Fruit fly (Drosophila melanogaster) whole organism, embryonic: ENCODE data around the gene nonC.
A peak's percentile ranks its signal among the peaks of the same experiment; 100 is the strongest.

ENCODE experiments used
- Adf1 ChIP-seq: fragments of 200-800 bp; sonication (Bioruptor generic); IDR thresholded peaks from 2 replicates; pipeline ENCODE4 v1.3.6; 2022; ENCODE audit warnings: missing biosample characterization, missing genetic modification characterization
- Asciz ChIP-seq: fragments of 200-800 bp; sonication (Bioruptor generic); optimal IDR thresholded peaks from 2 replicates; lab custom pipeline; 2017; ENCODE audit warnings: missing biosample characterization, mild to moderate bottlenecking, missing genetic modification characterization, missing genetic modification reagents
- Atf-2 ChIP-seq: fragments of 200-800 bp; sonication (Bioruptor generic); optimal IDR thresholded peaks from 2 replicates; lab custom pipeline; 2016; ENCODE audit warnings: missing biosample characterization, missing genetic modification characterization
- Atf6 ChIP-seq: fragments of 200-800 bp; sonication (Bioruptor generic); IDR thresholded peaks from 2 replicates; pipeline ENCODE4 v1.3.6; 2022; ENCODE audit warnings: missing biosample characterization, missing genetic modification characterization
- BEAF-32 ChIP-seq: fragments of 200-800 bp; sonication (Bioruptor generic); optimal IDR thresholded peaks from 3 replicates; lab custom pipeline; 2017; ENCODE audit warnings: missing biosample characterization, missing genetic modification characterization, mild to moderate bottlenecking, moderate library complexity, missing genetic modification reagents
- CG10209 ChIP-seq: fragments of 200-800 bp; sonication (Bioruptor generic); optimal IDR thresholded peaks from 3 replicates; lab custom pipeline; 2017; ENCODE audit warnings: missing biosample characterization, mild to moderate bottlenecking, missing genetic modification characterization, missing genetic modification reagents
- CG10543 ChIP-seq: fragments of 200-800 bp; sonication (Bioruptor generic); optimal IDR thresholded peaks from 3 replicates; lab custom pipeline; 2017; ENCODE audit warnings: missing biosample characterization, mild to moderate bottlenecking, missing genetic modification characterization, moderate library complexity
- CG11456 ChIP-seq: fragments of 200-800 bp; sonication (Bioruptor generic); IDR thresholded peaks from 3 replicates; pipeline ENCODE4 v1.3.6; 2022; ENCODE audit warnings: missing biosample characterization, missing genetic modification characterization
- CG11696 ChIP-seq: fragments of 200-800 bp; sonication (Bioruptor generic); IDR thresholded peaks from 2 replicates; pipeline ENCODE4 v1.3.6; 2022; ENCODE audit warnings: missing biosample characterization, missing genetic modification characterization
- CG1233 ChIP-seq: fragments of 200-800 bp; sonication (Bioruptor generic); optimal IDR thresholded peaks from 4 replicates; lab custom pipeline; 2018; ENCODE audit warnings: missing biosample characterization, mild to moderate bottlenecking, missing genetic modification characterization
- CG13424 ChIP-seq: fragments of 200-800 bp; sonication (Bioruptor generic); optimal IDR thresholded peaks from 2 replicates; lab custom pipeline; 2019; ENCODE audit warnings: missing biosample characterization, mild to moderate bottlenecking, missing genetic modification characterization, moderate library complexity
- CG15073 ChIP-seq: fragments of 200-800 bp; sonication (Bioruptor generic); optimal IDR thresholded peaks from 2 replicates; lab custom pipeline; 2016; ENCODE audit warnings: missing biosample characterization, missing genetic modification characterization
- CG1602 ChIP-seq: fragments of 200-800 bp; sonication (Bioruptor generic); optimal IDR thresholded peaks from 3 replicates; lab custom pipeline; 2016; ENCODE audit warnings: missing biosample characterization, missing genetic modification characterization
- CG33557 ChIP-seq: fragments of 200-800 bp; sonication (Bioruptor generic); optimal IDR thresholded peaks from 2 replicates; lab custom pipeline; 2019; ENCODE audit warnings: missing biosample characterization, mild to moderate bottlenecking, missing genetic modification characterization, moderate library complexity
- CG6683 ChIP-seq: fragments of 200-800 bp; sonication (Bioruptor generic); optimal IDR thresholded peaks from 2 replicates; lab custom pipeline; 2017; ENCODE audit warnings: missing biosample characterization, mild to moderate bottlenecking, missing genetic modification characterization, missing genetic modification reagents
- CG7556 ChIP-seq: fragments of 200-800 bp; sonication (Bioruptor generic); optimal IDR thresholded peaks from 2 replicates; lab custom pipeline; 2017; ENCODE audit warnings: missing biosample characterization, mild to moderate bottlenecking, missing genetic modification characterization
- CG8478 ChIP-seq: fragments of >200 bp; optimal IDR thresholded peaks from 2 replicates; lab custom pipeline; 2018
- CG9437 ChIP-seq: fragments of 200-800 bp; sonication (Bioruptor generic); optimal IDR thresholded peaks from 2 replicates; lab custom pipeline; 2018; ENCODE audit warnings: missing biosample characterization, mild to moderate bottlenecking, missing genetic modification characterization
- HHEX ChIP-seq: fragments of 200-800 bp; sonication (Bioruptor generic); optimal IDR thresholded peaks from 3 replicates; lab custom pipeline; 2017; ENCODE audit warnings: missing biosample characterization, mild to moderate bottlenecking, missing genetic modification characterization, missing genetic modification reagents
- HLHmδ ChIP-seq: fragments of 200-800 bp; sonication (Bioruptor generic); optimal IDR thresholded peaks from 2 replicates; lab custom pipeline; 2018; ENCODE audit warnings: missing biosample characterization, mild to moderate bottlenecking, missing genetic modification characterization, moderate library complexity
- Hmr ChIP-seq: fragments of 200-800 bp; sonication (Bioruptor generic); optimal IDR thresholded peaks from 3 replicates; lab custom pipeline; 2017; ENCODE audit warnings: mild to moderate bottlenecking, missing biosample characterization, missing genetic modification reagents, missing genetic modification characterization
- Hr78 ChIP-seq, 2 experiments: fragments of 200-800 bp in 1 of 2; fragments of >200 bp in 1 of 2; sonication (Bioruptor generic) in 1 of 2; optimal IDR thresholded peaks; 2 replicates each; lab custom pipeline; 2017 to 2019; ENCODE audit warnings: missing biosample characterization in 2 of 2, missing genetic modification characterization in 2 of 2, mild to moderate bottlenecking in 1 of 2, moderate library complexity in 1 of 2
- Lim3 ChIP-seq: fragments of 200-800 bp; sonication (Bioruptor generic); IDR thresholded peaks from 2 replicates; pipeline ENCODE4 v1.3.6; 2022; ENCODE audit warnings: missing biosample characterization, missing genetic modification characterization
- Med ChIP-seq: fragments of 200-800 bp; sonication (Bioruptor generic); peaks from one replicate; lab custom pipeline; 2016; ENCODE audit warnings: missing biosample characterization, missing genetic modification characterization, mild to moderate bottlenecking, inconsistent platforms, moderate library complexity
- Mrtf ChIP-seq: fragments of 200-800 bp; sonication (Bioruptor generic); IDR thresholded peaks from 3 replicates; pipeline ENCODE4 v1.3.6; 2022; ENCODE audit warnings: missing biosample characterization, missing genetic modification characterization
- NFAT ChIP-seq: fragments of 200-800 bp; sonication (Bioruptor generic); IDR thresholded peaks from 2 replicates; pipeline ENCODE4 v1.3.6; 2022; ENCODE audit warnings: missing biosample characterization, missing genetic modification characterization
- Optix ChIP-seq: fragments of 200-800 bp; sonication (Bioruptor generic); IDR thresholded peaks from 3 replicates; pipeline ENCODE4 v1.3.6; 2022; ENCODE audit warnings: missing biosample characterization, missing genetic modification characterization
- Pdp1 ChIP-seq, 2 experiments: fragments of 200-800 bp; sonication (Bioruptor generic); optimal IDR thresholded peaks; 3 replicates each; lab custom pipeline; 2016; ENCODE audit warnings: missing biosample characterization in 2 of 2, missing genetic modification characterization in 2 of 2, mild to moderate bottlenecking in 1 of 2, moderate library complexity in 1 of 2
- Trl ChIP-seq, 3 experiments: fragments of >200 bp in 2 of 3; fragments of 200-800 bp in 1 of 3; sonication (Bioruptor generic) in 1 of 3; optimal IDR thresholded peaks; 2 replicates in 1 of 3; 3 replicates in 2 of 3; lab custom pipeline; 2016 to 2017; ENCODE audit warnings: missing biosample characterization in 1 of 3, missing genetic modification characterization in 1 of 3
- bbx ChIP-seq: fragments of 200-800 bp; sonication (Bioruptor generic); IDR thresholded peaks from 2 replicates; pipeline ENCODE4 v1.3.6; 2022; ENCODE audit warnings: missing biosample characterization, missing genetic modification characterization; ENCODE audit not compliant: partially characterized antibody
- cg ChIP-seq: fragments of 200-800 bp; sonication (Bioruptor generic); optimal IDR thresholded peaks from 3 replicates; lab custom pipeline; 2019; ENCODE audit warnings: missing biosample characterization, mild to moderate bottlenecking, missing genetic modification characterization, moderate library complexity
- chinmo ChIP-seq: fragments of 200-800 bp; sonication (Bioruptor generic); IDR thresholded peaks from 4 replicates; pipeline ENCODE4 v1.3.6; 2022; ENCODE audit warnings: missing biosample characterization, missing genetic modification characterization; ENCODE audit not compliant: partially characterized antibody
- da ChIP-seq: fragments of 200-800 bp; sonication (Bioruptor generic); optimal IDR thresholded peaks from 2 replicates; lab custom pipeline; 2016; ENCODE audit warnings: missing biosample characterization, missing genetic modification characterization
- h ChIP-seq: fragments of >200 bp; optimal IDR thresholded peaks from 2 replicates; lab custom pipeline; 2017
- hbn ChIP-seq: fragments of 200-800 bp; sonication (Bioruptor generic); IDR thresholded peaks from 2 replicates; pipeline ENCODE4 v1.3.6; 2022; ENCODE audit warnings: missing biosample characterization, missing genetic modification characterization; ENCODE audit not compliant: partially characterized antibody
- luna ChIP-seq: fragments of 200-800 bp; sonication (Bioruptor generic); optimal IDR thresholded peaks from 2 replicates; lab custom pipeline; 2016; ENCODE audit warnings: missing biosample characterization, missing genetic modification characterization
- pan ChIP-seq, 4 experiments: fragments of >200 bp in 3 of 4; fragments of 200-800 bp in 1 of 4; sonication (Bioruptor generic) in 1 of 4; optimal IDR thresholded peaks in 3 of 4; IDR thresholded peaks in 1 of 4; 2 replicates each; pipeline versions ENCODE4 v1.3.6 to Lab custom; 2017 to 2022; ENCODE audit warnings: missing biosample characterization in 2 of 4, missing genetic modification characterization in 2 of 4, mixed read lengths in 1 of 4
- prd ChIP-seq, 3 experiments: fragments of >200 bp in 2 of 3; fragments of 200-800 bp in 1 of 3; sonication (Bioruptor generic) in 1 of 3; optimal IDR thresholded peaks in 2 of 3; IDR thresholded peaks in 1 of 3; 2 replicates in 2 of 3; 3 replicates in 1 of 3; pipeline versions ENCODE4 v1.3.6 to Lab custom; 2017 to 2022; ENCODE audit warnings: missing biosample characterization in 1 of 3, missing genetic modification characterization in 1 of 3
- pzg ChIP-seq: fragments of 200-800 bp; sonication (Bioruptor generic); optimal IDR thresholded peaks from 3 replicates; lab custom pipeline; 2018; ENCODE audit warnings: missing biosample characterization, mild to moderate bottlenecking, missing genetic modification characterization, moderate library complexity
- sqz ChIP-seq: fragments of 200-800 bp; sonication (Bioruptor generic); optimal IDR thresholded peaks from 3 replicates; lab custom pipeline; 2018; ENCODE audit warnings: missing biosample characterization, mild to moderate bottlenecking, missing genetic modification characterization
- tin ChIP-seq: fragments of 200-800 bp; sonication (Bioruptor generic); optimal IDR thresholded peaks from 3 replicates; lab custom pipeline; 2016; ENCODE audit warnings: missing biosample characterization, missing genetic modification characterization
- tll ChIP-seq, 2 experiments: fragments of 200-800 bp in 1 of 2; fragments of >200 bp in 1 of 2; sonication (Bioruptor generic) in 1 of 2; optimal IDR thresholded peaks; 2 replicates each; lab custom pipeline; 2017 to 2019; ENCODE audit warnings: missing biosample characterization in 2 of 2, missing genetic modification characterization in 2 of 2, mild to moderate bottlenecking in 1 of 2, moderate library complexity in 1 of 2
- unc-4 ChIP-seq: fragments of 200-800 bp; sonication (Bioruptor generic); IDR thresholded peaks from 2 replicates; pipeline ENCODE4 v1.3.6; 2022; ENCODE audit warnings: missing biosample characterization, missing genetic modification characterization; ENCODE audit not compliant: partially characterized antibody
- vvl ChIP-seq: fragments of 200-800 bp; sonication (Bioruptor generic); IDR thresholded peaks from 2 replicates; pipeline ENCODE4 v1.3.6; 2022; ENCODE audit warnings: missing biosample characterization, missing genetic modification characterization
- zen2 ChIP-seq: fragments of 200-800 bp; sonication (Bioruptor generic); IDR thresholded peaks from 3 replicates; pipeline ENCODE4 v1.3.6; 2022; ENCODE audit warnings: missing biosample characterization, missing genetic modification characterization; ENCODE audit not compliant: partially characterized antibody
- zfh1 ChIP-seq: fragments of 200-800 bp; sonication (Bioruptor generic); IDR thresholded peaks from 3 replicates; pipeline ENCODE4 v1.3.6; 2022; ENCODE audit warnings: missing biosample characterization, missing genetic modification characterization

nonC gene

DNA sequence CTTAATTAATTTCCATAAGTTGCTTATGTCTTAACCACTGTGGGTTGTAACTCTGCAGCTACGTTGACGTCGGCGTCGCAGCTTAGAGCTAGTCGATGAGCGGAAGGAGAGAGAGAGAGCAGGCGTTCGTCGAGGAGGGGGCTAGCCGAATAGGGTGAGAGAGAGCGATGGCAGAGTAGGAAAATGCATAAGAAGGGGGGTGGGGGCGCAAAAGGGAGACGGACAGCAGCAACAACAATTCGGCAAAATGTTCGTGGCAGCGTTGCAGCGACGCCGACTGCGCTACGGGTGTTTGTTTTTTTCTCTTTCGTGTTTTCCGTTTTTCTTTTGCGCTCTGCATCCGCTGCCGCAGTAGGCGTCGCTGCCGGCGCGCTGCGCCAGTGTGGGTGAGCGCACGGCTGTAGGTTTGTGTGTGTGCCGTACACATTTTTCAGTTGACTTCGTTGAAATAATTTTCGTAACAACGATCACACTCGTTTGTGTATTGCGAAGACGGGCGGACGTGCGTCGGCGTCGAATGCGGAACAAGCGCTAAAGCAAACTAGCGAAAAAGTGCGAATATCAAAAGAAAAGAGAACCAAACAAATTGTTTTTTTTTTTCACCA lies 43.8 kb downstream of the nonC start:
- TF ChIP-seq CG10209 (GFP tag; lab: Kevin White, UChicago) (no peak), CG9437 (GFP tag; lab: Kevin White, UChicago) (no peak), Mrtf (GFP tag; lab: Robert Waterston, UW) (0 out of 3 replicates have a peak, but pooled peaks have one; percentile 21), Hr78 (GFP tag; optimal IDR thresholded peaks at IDR 0.05; lab: Kevin White, UChicago) (peak in 1 of 2 experiments; percentile 3), tin (GFP tag; lab: Kevin White, UChicago) (no peak), cg (peak; percentile 89), vvl (GFP tag; lab: Robert Waterston, UW) (peak; percentile 15; the same call in 1 of the 2 replicates), NFAT (peak; percentile 39; the same call in 1 of the 2 replicates), bbx (GFP tag; lab: Robert Waterston, UW) (peak; percentile 25; the same call in 1 of the 2 replicates), hbn (GFP tag; lab: Robert Waterston, UW) (peak; percentile 33; the same call in 1 of the 2 replicates), tll (GFP tag; optimal IDR thresholded peaks at IDR 0.05; lab: Kevin White, UChicago) (peak in 1 of 2 experiments; percentile 5), unc-4 (GFP tag; lab: Robert Waterston, UW) (0 out of 2 replicates have a peak, but pooled peaks have one; percentile 12), zen2 (GFP tag; lab: Robert Waterston, UW) (0 out of 3 replicates have a peak, but pooled peaks have one; percentile 24), pzg (no peak), Hmr (GFP tag; lab: Kevin White, UChicago) (peak; percentile 33), HHEX (GFP tag; lab: Kevin White, UChicago) (no peak), h (peak; percentile 18), Med (peak; percentile 55), Atf6 (GFP tag; lab: Robert Waterston, UW) (peak; percentile 33; the same call in 1 of the 2 replicates), CG8478 (no peak), CG13424 (tag; lab: Kevin White, UChicago) (peak; percentile 56), sqz (GFP tag; lab: Kevin White, UChicago) (peak; percentile 53), CG15073 (GFP tag; lab: Kevin White, UChicago) (no peak), CG7556 (GFP tag; lab: Kevin White, UChicago) (peak; percentile 93), da (GFP tag; lab: Kevin White, UChicago) (no peak), zfh1 (GFP tag; lab: Robert Waterston, UW) (peak; percentile 40; the same call in 1 of the 3 replicates), BEAF-32 (no peak), CG1602 (GFP tag; lab: Kevin White, UChicago) (no peak), Optix (0 out of 3 replicates have a peak, but pooled peaks have one; percentile 43), CG6683 (GFP tag; lab: Kevin White, UChicago) (no peak), CG10543 (GFP tag; lab: Kevin White, UChicago) (peak; percentile 13), chinmo (peak; percentile 98), Adf1 (GFP tag; lab: Robert Waterston, UW) (peak; percentile 99), Pdp1 (GFP tag; optimal IDR thresholded peaks at IDR 0.05; lab: Kevin White, UChicago) (peak in 1 of 2 experiments; percentile 51), HLHmδ (GFP tag; lab: Kevin White, UChicago) (no peak), CG1233 (GFP tag; lab: Kevin White, UChicago) (peak; percentile 89), Asciz (GFP tag; lab: Kevin White, UChicago) (peak; percentile 45), Atf-2 (GFP tag; lab: Kevin White, UChicago) (no peak), CG11456 (GFP tag; lab: Robert Waterston, UW) (0 out of 3 replicates have a peak, but pooled peaks have one; percentile 43), Trl (optimal IDR thresholded peaks at IDR 0.05; lab: Kevin White, UChicago) (peak; percentile 81 to 95), Trl (GFP tag; optimal IDR thresholded peaks at IDR 0.05; lab: Kevin White, UChicago) (no peak), pan (optimal IDR thresholded peaks at IDR 0.05; lab: Kevin White, UChicago) (no peak), pan (GFP tag; optimal IDR thresholded peaks at IDR 0.05 in 1 of 2, IDR thresholded peaks at IDR 0.05 in 1 of 2) (peak in 1 of 2 experiments; percentile 17), CG33557 (GFP tag; lab: Kevin White, UChicago) (peak; percentile 0), luna (GFP tag; lab: Kevin White, UChicago) (no peak), prd (optimal IDR thresholded peaks at IDR 0.05; lab: Kevin White, UChicago) (no peak), prd (GFP tag; IDR thresholded peaks at IDR 0.05; lab: Robert Waterston, UW) (0 out of 3 replicates have a peak, but pooled peaks have one; percentile 4), Lim3 (GFP tag; lab: Robert Waterston, UW) (no peak), CG11696 (0 out of 2 replicates have a peak, but pooled peaks have one; percentile 50)
